Worm (Caenorhabditis elegans): ENCODE results near the gene pitr-5.

pitr-5 gene

DNA sequence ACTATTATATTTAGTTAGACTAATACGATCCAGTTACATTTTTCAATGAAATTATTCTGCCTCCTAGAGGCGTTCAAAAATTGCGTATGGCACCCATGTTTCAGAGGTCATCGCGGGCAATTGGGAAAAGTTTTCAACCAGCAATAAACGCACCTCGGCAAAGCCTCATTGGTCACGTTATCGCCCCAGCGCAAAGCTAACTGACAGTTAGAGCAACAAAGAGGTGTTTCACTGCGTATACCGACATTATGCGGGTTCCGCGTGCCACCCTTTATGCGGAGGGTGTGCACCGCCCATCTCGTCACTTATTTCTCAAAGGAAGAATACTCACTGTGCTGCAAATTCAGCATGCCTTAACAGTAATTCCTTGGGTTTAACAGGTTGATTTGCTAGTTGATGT lies 42.0 kb upstream of the pitr-5 start:
- TF ChIP-seq efl-1 (optimal IDR thresholded peaks at IDR 0.05) (no peak), efl-1 (GFP tag; optimal IDR thresholded peaks at IDR 0.05 in 1 of 2) (no peak), ceh-88 (GFP tag; IDR thresholded peaks at IDR 0.05) (no peak), ces-1 (GFP tag; optimal IDR thresholded peaks at IDR 0.05) (no peak), mef-2 (tag; optimal IDR thresholded peaks at IDR 0.05) (no peak), snpc-4 (tag; optimal IDR thresholded peaks at IDR 0.05) (peak; percentile 83), ets-5 (GFP tag; IDR thresholded peaks at IDR 0.05) (no peak), grh-1 (GFP tag; IDR thresholded peaks at IDR 0.05) (0 out of 2 replicates have a peak, but pooled peaks have one; percentile 8), fos-1 (tag; optimal IDR thresholded peaks at IDR 0.05) (no peak), lin-14 (GFP tag; optimal IDR thresholded peaks at IDR 0.05) (no peak), alr-1 (tag; optimal IDR thresholded peaks at IDR 0.05; ENCODE audit: borderline replicate concordance) (no peak), sox-4 (tag; optimal IDR thresholded peaks at IDR 0.05) (no peak), swsn-7 (tag; optimal IDR thresholded peaks at IDR 0.05) (no peak), dsc-1 (tag; optimal IDR thresholded peaks at IDR 0.05) (no peak), aha-1 (tag; optimal IDR thresholded peaks at IDR 0.05) (no peak), fkh-10 (GFP tag; optimal IDR thresholded peaks at IDR 0.05) (no peak), Y116A8C.19 (tag; optimal IDR thresholded peaks at IDR 0.05; ENCODE audit: borderline replicate concordance) (no peak), vab-15 (tag; optimal IDR thresholded peaks at IDR 0.05) (no peak), mdl-1 (tag; optimal IDR thresholded peaks at IDR 0.05) (no peak), elt-2 (tag; optimal IDR thresholded peaks at IDR 0.05) (peak; percentile 24), ceh-8 (GFP tag; optimal IDR thresholded peaks at IDR 0.05) (no peak)

DNA sequence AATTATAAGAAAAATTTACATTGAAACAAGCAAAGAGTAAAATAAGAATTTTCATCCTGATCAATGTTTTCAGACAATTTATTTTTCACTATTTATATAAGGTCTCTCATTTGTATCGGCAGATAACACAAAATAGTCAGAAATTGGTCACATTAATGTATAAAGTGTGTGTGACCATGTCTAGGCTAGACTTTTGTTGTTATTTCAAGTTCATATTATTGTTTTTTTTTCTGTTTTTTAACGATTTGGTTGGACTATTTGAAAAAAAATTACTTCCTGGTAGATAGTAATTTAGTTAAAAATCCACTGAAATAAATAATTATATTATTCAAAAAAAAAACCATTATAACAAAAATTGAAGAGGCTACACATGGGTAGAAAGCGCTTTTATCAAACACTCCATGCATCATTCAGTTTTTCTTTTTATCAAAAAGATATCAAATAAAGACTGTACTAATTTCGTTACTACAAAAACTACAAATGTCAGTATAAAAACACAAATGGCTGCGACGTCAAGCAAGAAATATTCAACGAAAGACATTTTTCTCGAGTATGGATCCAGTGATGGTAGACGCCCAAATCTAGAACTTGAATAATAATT lies 39.3 kb upstream of the pitr-5 start, which contains the start of gene ugt-37:
Gene ugt-37 (minus strand): TSS at position 69 of the 601 bp plus-strand sequence.
- TF ChIP-seq elt-2 (tag; optimal IDR thresholded peaks at IDR 0.05) (peak; percentile 14), efl-1 (optimal IDR thresholded peaks at IDR 0.05) (no peak), efl-1 (GFP tag; optimal IDR thresholded peaks at IDR 0.05 in 1 of 2) (peak in 1 of 2 experiments; percentile 22), nhr-90 (tag; optimal IDR thresholded peaks at IDR 0.05; ENCODE audit: poor library complexity) (no peak), nhr-12 (tag; optimal IDR thresholded peaks at IDR 0.05) (no peak)

DNA sequence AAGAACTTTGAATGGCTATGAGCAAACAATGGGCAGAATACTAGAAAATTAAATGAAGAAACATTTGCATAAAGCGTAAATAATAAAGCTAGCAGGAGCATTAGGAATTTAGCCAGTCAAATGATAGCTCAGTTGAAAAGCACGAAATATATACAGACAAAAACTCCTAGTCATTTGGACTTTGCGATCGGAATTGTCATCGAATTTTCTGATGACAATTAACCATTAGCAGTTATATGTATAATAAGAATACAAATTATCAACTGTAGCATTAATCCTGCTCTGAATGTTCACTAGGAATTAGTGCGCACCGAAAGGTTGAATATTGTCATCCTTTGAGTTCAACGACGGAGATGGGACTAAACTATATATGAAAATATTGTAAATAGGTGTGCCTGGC lies 37.3 kb upstream of the pitr-5 start, which contains the start of gene ugt-38:
Gene ugt-38 (minus strand): TSS at position 101 of the 400 bp plus-strand sequence.
- TF ChIP-seq lin-15B (tag; optimal IDR thresholded peaks at IDR 0.05), result no peak
- no peak for TF ChIP-seq mab-9 (GFP tag; IDR thresholded peaks at IDR 0.05)
- TF ChIP-seq egl-27 (tag; optimal IDR thresholded peaks at IDR 0.05), result no peak
- TF ChIP-seq nhr-28 (tag; optimal IDR thresholded peaks at IDR 0.05), result no peak
- TF ChIP-seq alr-1 (tag; optimal IDR thresholded peaks at IDR 0.05; ENCODE audit: borderline replicate concordance), result no peak
- TF ChIP-seq tbx-2 (tag; optimal IDR thresholded peaks at IDR 0.05), result no peak
- no peak for TF ChIP-seq ceh-82 (tag; optimal IDR thresholded peaks at IDR 0.05)
- TF ChIP-seq aly-2 (tag; optimal IDR thresholded peaks at IDR 0.05), result no peak

DNA sequence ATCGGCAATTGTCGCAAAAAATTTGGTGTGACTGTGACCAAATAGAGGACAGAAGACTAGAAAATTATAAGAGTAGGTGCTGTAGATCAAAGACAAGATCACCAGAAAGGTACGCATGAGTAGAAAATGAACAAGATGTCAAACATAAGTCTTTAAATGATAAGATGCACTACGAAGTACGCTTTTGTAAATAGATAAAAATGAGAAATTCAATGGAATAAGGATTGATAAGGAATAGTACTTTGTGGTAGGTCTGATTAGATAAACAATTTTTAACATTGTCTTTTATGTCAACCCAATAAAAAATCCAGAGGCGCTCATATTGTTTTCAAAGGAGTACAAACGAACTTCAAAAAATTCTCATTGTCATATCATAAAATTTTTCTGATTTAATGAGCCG lies 34.1 kb upstream of the pitr-5 start, which contains the start of gene F10D2.8:
Gene F10D2.8 (minus strand): TSS at position 145 of the 400 bp plus-strand sequence.
- TF ChIP-seq unc-86 (tag; optimal IDR thresholded peaks at IDR 0.05) (no peak), elt-2 (tag; optimal IDR thresholded peaks at IDR 0.05) (peak; percentile 87), nhr-20 (tag; optimal IDR thresholded peaks at IDR 0.05) (peak; percentile 20), zag-1 (tag; optimal IDR thresholded peaks at IDR 0.05) (no peak), swsn-7 (tag; optimal IDR thresholded peaks at IDR 0.05) (no peak), elt-3 (tag; optimal IDR thresholded peaks at IDR 0.05) (peak in 4 of 6 experiments; percentile 4 to 77 (median 42)), ceh-63 (GFP tag; optimal IDR thresholded peaks at IDR 0.05) (no peak), ceh-90 (tag; optimal IDR thresholded peaks at IDR 0.05) (no peak), tlp-1 (tag; optimal IDR thresholded peaks at IDR 0.05) (peak; percentile 76)

All from whole organism, L1 larva.